Worm (Caenorhabditis elegans) whole organism, late embryonic: ENCODE measurements around the gene srh-279.

ENCODE experiments used
- eyg-1 ChIP-seq: sonication (generic microtip); optimal IDR thresholded peaks from 2 replicates; lab custom pipeline; 2016; ENCODE audit warnings: missing genotype, missing genetic modification characterization, missing compliant biosample characterization
- lin-11 ChIP-seq: fragments of 200-800 bp; sonication (Bioruptor generic); optimal IDR thresholded peaks from 2 replicates; lab custom pipeline; 2018; ENCODE audit warnings: mild to moderate bottlenecking, missing genetic modification characterization, missing compliant biosample characterization
- nhr-11 ChIP-seq: fragments of 150-350 bp; optimal IDR thresholded peaks from 2 replicates; lab custom pipeline; 2014; ENCODE audit warnings: missing biosample characterization, missing genetic modification characterization

DNA sequence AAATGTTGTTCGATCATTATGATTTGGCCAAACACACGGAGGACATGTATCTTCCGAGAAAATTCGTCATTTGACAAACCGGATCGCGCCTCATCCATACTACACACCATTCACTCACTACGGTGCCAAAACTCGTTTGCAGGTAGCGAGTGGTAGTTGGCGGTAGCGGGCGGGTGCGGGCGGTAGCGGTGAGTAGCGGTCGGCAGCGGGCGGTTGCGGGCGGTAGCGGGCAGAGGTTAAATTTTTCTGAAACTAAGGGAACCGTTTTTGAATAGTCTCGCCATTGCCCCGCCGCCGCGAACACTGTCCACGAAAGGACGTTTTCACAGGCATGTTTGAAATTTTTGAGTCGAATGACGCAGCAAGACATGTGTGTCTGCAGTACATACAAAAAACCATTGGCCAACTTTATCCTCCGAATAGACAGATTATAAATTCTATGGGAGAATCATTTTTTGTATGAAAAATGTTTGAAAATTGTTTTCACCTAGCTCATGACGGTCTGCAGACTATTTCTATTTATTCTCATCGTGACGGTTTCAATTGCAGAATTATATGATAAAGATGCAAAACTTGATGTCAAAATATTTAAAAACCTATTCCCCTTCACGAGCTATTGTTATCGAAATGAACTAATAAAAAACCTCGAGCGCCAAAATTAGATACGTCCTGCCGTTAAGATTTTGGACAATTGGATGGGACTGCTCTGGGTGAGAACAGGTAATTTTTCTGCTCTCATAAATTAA is 18.2 kb downstream of the srh-279 start, which contains the start of gene F11A5.16:
- TF ChIP-seq lin-11 (tag; lab: Kevin White, UChicago) (no peak), eyg-1 (no peak), nhr-11 (tag; lab: Kevin White, UChicago) (no peak)
